Fruit fly (Drosophila melanogaster): ENCODE data around the gene BigH1.

The BigH1 gene

dm6 chr3R:14670840-14671239 lies 7.6 kb downstream of the BigH1 start:
- TF ChIP-seq rn (GFP tag; IDR thresholded peaks at IDR 0.05) (no peak), CG17806 (tag; optimal IDR thresholded peaks at IDR 0.05) (no peak)

dm6 chr3R:14672915-14673314 lies 9.7 kb downstream of the BigH1 start:
- peak; percentile 65 for TF ChIP-seq CG9948 (tag; optimal IDR thresholded peaks at IDR 0.05)
- no peak for TF ChIP-seq EcR (GFP tag; optimal IDR thresholded peaks at IDR 0.05)
- peak; percentile 66 for TF ChIP-seq CG15710 (tag; optimal IDR thresholded peaks at IDR 0.05)
- peak; percentile 70 for TF ChIP-seq CG8159 (tag; optimal IDR thresholded peaks at IDR 0.05)
- TF ChIP-seq Pif1B (GFP tag; optimal IDR thresholded peaks at IDR 0.05) = peak; percentile 60
- TF ChIP-seq CG8301 (tag; optimal IDR thresholded peaks at IDR 0.05) = no peak
- TF ChIP-seq CG17806 (tag; optimal IDR thresholded peaks at IDR 0.05) = peak; percentile 68
- peak; percentile 53 for TF ChIP-seq CG34367 (tag; optimal IDR thresholded peaks at IDR 0.05)
- peak; percentile 40 for TF ChIP-seq Snoo (tag; optimal IDR thresholded peaks at IDR 0.05)
- no peak for TF ChIP-seq rn (GFP tag; IDR thresholded peaks at IDR 0.05)
- peak; percentile 60; the same call in 1 of the 3 replicates for TF ChIP-seq CG4496 (GFP tag; IDR thresholded peaks at IDR 0.05)
- peak; percentile 72 for TF ChIP-seq fd96Ca (GFP tag; IDR thresholded peaks at IDR 0.05)
- no peak for TF ChIP-seq CG32121 (GFP tag; IDR thresholded peaks at IDR 0.05)
- TF ChIP-seq Pif1A (GFP tag; optimal IDR thresholded peaks at IDR 0.05) = no peak

- TF ChIP-seq fd96Ca (GFP tag; IDR thresholded peaks at IDR 0.05) = 0 out of 3 replicates have a peak, but pooled peaks have one; percentile 34
- TF ChIP-seq EcR (GFP tag; optimal IDR thresholded peaks at IDR 0.05) = no peak
- no peak for TF ChIP-seq CG10348 (GFP tag; IDR thresholded peaks at IDR 0.05)
- TF ChIP-seq Snoo (tag; optimal IDR thresholded peaks at IDR 0.05) = peak; percentile 65
- TF ChIP-seq CG8159 (tag; optimal IDR thresholded peaks at IDR 0.05) = peak; percentile 70
- TF ChIP-seq CG8301 (tag; optimal IDR thresholded peaks at IDR 0.05) = peak; percentile 42
- peak; percentile 45 for TF ChIP-seq Pif1A (GFP tag; optimal IDR thresholded peaks at IDR 0.05)
- peak; percentile 83 for TF ChIP-seq CG32121 (GFP tag; IDR thresholded peaks at IDR 0.05)
- peak; percentile 35 for TF ChIP-seq Pif1B (GFP tag; optimal IDR thresholded peaks at IDR 0.05)
- peak; percentile 72 for TF ChIP-seq CG4496 (GFP tag; IDR thresholded peaks at IDR 0.05)
- TF ChIP-seq CG9948 (tag; optimal IDR thresholded peaks at IDR 0.05) = peak; percentile 64
- TF ChIP-seq rn (GFP tag; IDR thresholded peaks at IDR 0.05) = peak; percentile 34; the same call in 1 of the 2 replicates
- peak; percentile 4 for TF ChIP-seq gl (tag; optimal IDR thresholded peaks at IDR 0.05)
- peak; percentile 58 for TF ChIP-seq CG14655 (GFP tag; optimal IDR thresholded peaks at IDR 0.05)
- TF ChIP-seq CG13204 (GFP tag; optimal IDR thresholded peaks at IDR 0.05) = no peak
- TF ChIP-seq D1 (tag; optimal IDR thresholded peaks at IDR 0.05) = no peak
- peak; percentile 48 for TF ChIP-seq Ets98B (GFP tag; IDR thresholded peaks at IDR 0.05)
- TF ChIP-seq CG34367 (tag; optimal IDR thresholded peaks at IDR 0.05) = peak; percentile 32
- TF ChIP-seq CG12605 (GFP tag; IDR thresholded peaks at IDR 0.05) = peak; percentile 57; the same call in 1 of the 2 replicates
- TF ChIP-seq CG17806 (tag; optimal IDR thresholded peaks at IDR 0.05) = peak; percentile 71
- TF ChIP-seq CG15710 (tag; optimal IDR thresholded peaks at IDR 0.05) = peak; percentile 65
Measured at dm6 chr3R:14674762-14675161, 11.5 kb downstream of the BigH1 start.

dm6 chr3R:14677065-14677464 lies 13.8 kb downstream of the BigH1 start:
- TF ChIP-seq CG14655 (GFP tag; optimal IDR thresholded peaks at IDR 0.05) (peak; percentile 8), EcR (GFP tag; optimal IDR thresholded peaks at IDR 0.05) (no peak)

- TF ChIP-seq Pif1A (GFP tag; optimal IDR thresholded peaks at IDR 0.05) = no peak
- no peak for TF ChIP-seq CG15710 (tag; optimal IDR thresholded peaks at IDR 0.05)
- peak; percentile 15 for TF ChIP-seq CG8159 (tag; optimal IDR thresholded peaks at IDR 0.05)
- TF ChIP-seq CG17806 (tag; optimal IDR thresholded peaks at IDR 0.05) = no peak
- no peak for TF ChIP-seq CG10348 (GFP tag; IDR thresholded peaks at IDR 0.05)
- 0 out of 3 replicates have a peak, but pooled peaks have one; percentile 30 for TF ChIP-seq fd96Ca (GFP tag; IDR thresholded peaks at IDR 0.05)
- TF ChIP-seq EcR (GFP tag; optimal IDR thresholded peaks at IDR 0.05) = peak; percentile 57
Measured at dm6 chr3R:14677814-14678213, 14.6 kb downstream of the BigH1 start.

dm6 chr3R:14679381-14680111 lies 16.3 kb downstream of the BigH1 start:
- TF ChIP-seq fd96Ca (GFP tag; IDR thresholded peaks at IDR 0.05) = 0 out of 3 replicates have a peak, but pooled peaks have one; percentile 20
- no peak for TF ChIP-seq CG10348 (GFP tag; IDR thresholded peaks at IDR 0.05)
- TF ChIP-seq D1 (tag; optimal IDR thresholded peaks at IDR 0.05) = no peak
- no peak for TF ChIP-seq Pif1A (GFP tag; optimal IDR thresholded peaks at IDR 0.05)
- no peak for TF ChIP-seq rn (GFP tag; IDR thresholded peaks at IDR 0.05)
- no peak for TF ChIP-seq CG15710 (tag; optimal IDR thresholded peaks at IDR 0.05)

dm6 chr3R:14680112-14680665 lies 16.9 kb downstream of the BigH1 start:
- peak; percentile 52 for TF ChIP-seq Pif1B (GFP tag; optimal IDR thresholded peaks at IDR 0.05)
- no peak for TF ChIP-seq CG13204 (GFP tag; optimal IDR thresholded peaks at IDR 0.05)
- peak; percentile 25 for TF ChIP-seq Snoo (tag; optimal IDR thresholded peaks at IDR 0.05)
- TF ChIP-seq CG14655 (GFP tag; optimal IDR thresholded peaks at IDR 0.05) = peak; percentile 16
- TF ChIP-seq D1 (tag; optimal IDR thresholded peaks at IDR 0.05) = no peak
- TF ChIP-seq CG17806 (tag; optimal IDR thresholded peaks at IDR 0.05) = no peak
- TF ChIP-seq rn (GFP tag; IDR thresholded peaks at IDR 0.05) = no peak
- peak; percentile 24 for TF ChIP-seq CG8159 (tag; optimal IDR thresholded peaks at IDR 0.05)
- no peak for TF ChIP-seq CG32121 (GFP tag; IDR thresholded peaks at IDR 0.05)
- peak; percentile 22; the same call in 1 of the 3 replicates for TF ChIP-seq CG4496 (GFP tag; IDR thresholded peaks at IDR 0.05)
- TF ChIP-seq CG10348 (GFP tag; IDR thresholded peaks at IDR 0.05) = no peak
- TF ChIP-seq CG9948 (tag; optimal IDR thresholded peaks at IDR 0.05) = no peak
- no peak for TF ChIP-seq CG34367 (tag; optimal IDR thresholded peaks at IDR 0.05)
- peak; percentile 53 for TF ChIP-seq Pif1A (GFP tag; optimal IDR thresholded peaks at IDR 0.05)
- peak; percentile 3 for TF ChIP-seq CG15710 (tag; optimal IDR thresholded peaks at IDR 0.05)
- TF ChIP-seq gl (tag; optimal IDR thresholded peaks at IDR 0.05) = no peak
- TF ChIP-seq fd96Ca (GFP tag; IDR thresholded peaks at IDR 0.05) = peak; percentile 57; the same call in 1 of the 3 replicates
- no peak; the same call in 1 of the 2 replicates for TF ChIP-seq Ets98B (GFP tag; IDR thresholded peaks at IDR 0.05)
- TF ChIP-seq EcR (GFP tag; optimal IDR thresholded peaks at IDR 0.05) = peak; percentile 31
- no peak for TF ChIP-seq CG12605 (GFP tag; IDR thresholded peaks at IDR 0.05)
- no peak for TF ChIP-seq CG8301 (tag; optimal IDR thresholded peaks at IDR 0.05)

Measured in whole organism, pupa.